Fruit fly (Drosophila melanogaster) whole organism, embryonic: ENCODE data around the gene Sec20.
A peak's percentile ranks its signal among the peaks of the same experiment; 100 is the strongest.

Experiments used
- CG11456 ChIP-seq: fragments of 200-800 bp; sonication (Bioruptor generic); IDR thresholded peaks from 3 replicates; pipeline ENCODE4 v1.3.6; 2022; ENCODE audit warnings: missing biosample characterization, missing genetic modification characterization
- CG12299 ChIP-seq: fragments of 200-800 bp; sonication (Bioruptor generic); optimal IDR thresholded peaks from 2 replicates; lab custom pipeline; 2018; ENCODE audit warnings: missing biosample characterization, mild to moderate bottlenecking, missing genetic modification characterization
- CG12391 ChIP-seq: fragments of 200-800 bp; sonication (Bioruptor generic); optimal IDR thresholded peaks from 3 replicates; lab custom pipeline; 2018; ENCODE audit warnings: missing biosample characterization, mild to moderate bottlenecking, missing genetic modification characterization, moderate library complexity
- CG13894 ChIP-seq: fragments of 200-800 bp; sonication (Bioruptor generic); optimal IDR thresholded peaks from 3 replicates; lab custom pipeline; 2018; ENCODE audit warnings: missing biosample characterization, mild to moderate bottlenecking, missing genetic modification characterization, moderate library complexity
- CG14014 ChIP-seq: fragments of 200-800 bp; sonication (Bioruptor generic); IDR thresholded peaks from 2 replicates; pipeline ENCODE4 v1.3.6; 2022; ENCODE audit warnings: missing biosample characterization, missing genetic modification characterization
- CG16863 ChIP-seq: fragments of 200-800 bp; sonication (Bioruptor generic); optimal IDR thresholded peaks from 3 replicates; lab custom pipeline; 2016; ENCODE audit warnings: missing biosample characterization, missing genetic modification characterization
- CG2889 ChIP-seq: fragments of 200-800 bp; sonication (Bioruptor generic); IDR thresholded peaks from 3 replicates; pipeline ENCODE4 v1.3.6; 2022; ENCODE audit warnings: missing biosample characterization, missing genetic modification characterization
- CG4730 ChIP-seq: fragments of 200-800 bp; sonication (Bioruptor generic); IDR thresholded peaks from 2 replicates; pipeline ENCODE4 v1.3.6; 2022; ENCODE audit warnings: missing biosample characterization, missing genetic modification characterization
- CG5180 ChIP-seq: fragments of 200-800 bp; sonication (Bioruptor generic); optimal IDR thresholded peaks from 3 replicates; lab custom pipeline; 2017; ENCODE audit warnings: missing biosample characterization, missing genetic modification characterization, mild to moderate bottlenecking, moderate library complexity, missing genetic modification reagents
- CG5953 ChIP-seq: fragments of 200-800 bp; sonication (Bioruptor generic); IDR thresholded peaks from 2 replicates; pipeline ENCODE4 v1.3.6; 2022; ENCODE audit warnings: missing biosample characterization, missing genetic modification characterization
- CG7372 ChIP-seq: fragments of 200-800 bp; sonication (Bioruptor generic); IDR thresholded peaks from 2 replicates; pipeline ENCODE4 v1.3.6; 2022; ENCODE audit warnings: missing biosample characterization, missing genetic modification characterization
- CG7556 ChIP-seq: fragments of 200-800 bp; sonication (Bioruptor generic); optimal IDR thresholded peaks from 2 replicates; lab custom pipeline; 2017; ENCODE audit warnings: missing biosample characterization, mild to moderate bottlenecking, missing genetic modification characterization
- CG7987 ChIP-seq: fragments of 200-800 bp; sonication (Bioruptor generic); optimal IDR thresholded peaks from 2 replicates; lab custom pipeline; 2018; ENCODE audit warnings: missing biosample characterization, mild to moderate bottlenecking, missing genetic modification characterization, moderate library complexity
- CG8089 ChIP-seq: fragments of 200-800 bp; sonication (Bioruptor generic); optimal IDR thresholded peaks from 3 replicates; lab custom pipeline; 2016; ENCODE audit warnings: missing biosample characterization, missing genetic modification characterization
- CG8359 ChIP-seq: fragments of 200-800 bp; sonication (Bioruptor generic); optimal IDR thresholded peaks from 2 replicates; lab custom pipeline; 2017; ENCODE audit warnings: missing biosample characterization, mild to moderate bottlenecking, missing genetic modification characterization, borderline replicate concordance
- CG8388 ChIP-seq: fragments of 200-800 bp; sonication (Bioruptor generic); optimal IDR thresholded peaks from 2 replicates; lab custom pipeline; 2019; ENCODE audit warnings: missing biosample characterization, mild to moderate bottlenecking, missing genetic modification characterization, moderate library complexity
- Camta ChIP-seq: fragments of 200-800 bp; sonication (Bioruptor generic); optimal IDR thresholded peaks from 2 replicates; lab custom pipeline; 2016; ENCODE audit warnings: missing biosample characterization, missing genetic modification characterization
- CoRest ChIP-seq: fragments of 200-800 bp; sonication (Bioruptor generic); optimal IDR thresholded peaks from 3 replicates; lab custom pipeline; 2018; ENCODE audit warnings: missing biosample characterization, mild to moderate bottlenecking, missing genetic modification characterization, moderate library complexity
- Dip3 ChIP-seq: fragments of 200-800 bp; sonication (Bioruptor generic); optimal IDR thresholded peaks from 3 replicates; lab custom pipeline; 2016; ENCODE audit warnings: missing biosample characterization, missing genetic modification characterization
- Dref ChIP-seq: fragments of 200-800 bp; sonication (Bioruptor generic); IDR thresholded peaks from 2 replicates; pipeline ENCODE4 v1.3.6; 2022; ENCODE audit warnings: missing biosample characterization, missing genetic modification characterization
- Fer1 ChIP-seq: fragments of 200-800 bp; sonication (Bioruptor generic); optimal IDR thresholded peaks from 2 replicates; lab custom pipeline; 2017; ENCODE audit warnings: missing biosample characterization, mild to moderate bottlenecking, missing genetic modification characterization
- Gug ChIP-seq: fragments of 200-800 bp; sonication (Bioruptor generic); IDR thresholded peaks from 4 replicates; pipeline ENCODE4 v1.3.6; 2022; ENCODE audit warnings: missing biosample characterization, missing genetic modification characterization
- Hand ChIP-seq: fragments of 200-800 bp; sonication (Bioruptor generic); optimal IDR thresholded peaks from 2 replicates; lab custom pipeline; 2017; ENCODE audit warnings: mild to moderate bottlenecking, missing biosample characterization, missing genetic modification reagents, missing genetic modification characterization
- Hr39 ChIP-seq: fragments of >200 bp; optimal IDR thresholded peaks from 2 replicates; lab custom pipeline; 2017
- Jarid2 ChIP-seq: fragments of 200-800 bp; sonication (Bioruptor generic); optimal IDR thresholded peaks from 3 replicates; lab custom pipeline; 2017; ENCODE audit warnings: mild to moderate bottlenecking, missing biosample characterization, missing genetic modification reagents, missing genetic modification characterization
- Kr ChIP-seq: fragments of 200-800 bp; sonication (Bioruptor generic); optimal IDR thresholded peaks from 2 replicates; lab custom pipeline; 2017; ENCODE audit warnings: missing biosample characterization, mild to moderate bottlenecking, missing genetic modification characterization
- MESR4 ChIP-seq: fragments of 200-800 bp; sonication (Bioruptor generic); optimal IDR thresholded peaks from 2 replicates; lab custom pipeline; 2018; ENCODE audit warnings: missing biosample characterization, mild to moderate bottlenecking, missing genetic modification characterization, moderate library complexity
- Opbp ChIP-seq: fragments of 200-800 bp; sonication (Bioruptor generic); IDR thresholded peaks from 3 replicates; pipeline ENCODE4 v1.3.6; 2022; ENCODE audit warnings: missing biosample characterization, missing genetic modification characterization; ENCODE audit not compliant: partially characterized antibody
- Vsx1 ChIP-seq: fragments of 200-800 bp; sonication (Bioruptor generic); optimal IDR thresholded peaks from 2 replicates; lab custom pipeline; 2017; ENCODE audit warnings: missing biosample characterization, mild to moderate bottlenecking, missing genetic modification characterization, missing genetic modification reagents
- YL-1 ChIP-seq: fragments of 200-800 bp; sonication (Bioruptor generic); optimal IDR thresholded peaks from 3 replicates; lab custom pipeline; 2017; ENCODE audit warnings: missing biosample characterization, mild to moderate bottlenecking, missing genetic modification characterization
- abd-A ChIP-seq: fragments of 200-800 bp; sonication (Bioruptor generic); optimal IDR thresholded peaks from 3 replicates; lab custom pipeline; 2019; ENCODE audit warnings: missing biosample characterization, mild to moderate bottlenecking, missing genetic modification characterization, moderate library complexity
- chinmo ChIP-seq: fragments of 200-800 bp; sonication (Bioruptor generic); IDR thresholded peaks from 4 replicates; pipeline ENCODE4 v1.3.6; 2022; ENCODE audit warnings: missing biosample characterization, missing genetic modification characterization; ENCODE audit not compliant: partially characterized antibody
- chm ChIP-seq: fragments of 200-800 bp; sonication (Bioruptor generic); IDR thresholded peaks from 2 replicates; pipeline ENCODE4 v1.3.6; 2022; ENCODE audit warnings: missing biosample characterization, missing genetic modification characterization
- cwo ChIP-seq: fragments of 200-800 bp; sonication (Bioruptor generic); optimal IDR thresholded peaks from 3 replicates; lab custom pipeline; 2017; ENCODE audit warnings: missing biosample characterization, missing genetic modification characterization, mild to moderate bottlenecking, moderate library complexity, missing genetic modification reagents
- dan ChIP-seq: fragments of 200-800 bp; sonication (Bioruptor generic); IDR thresholded peaks from 2 replicates; pipeline ENCODE4 v1.3.6; 2022; ENCODE audit warnings: missing biosample characterization, missing genetic modification characterization
- dati ChIP-seq: fragments of 200-800 bp; sonication (Bioruptor generic); IDR thresholded peaks from 2 replicates; pipeline ENCODE4 v1.3.6; 2022; ENCODE audit warnings: missing biosample characterization, missing genetic modification characterization
- dysf ChIP-seq: fragments of 200-800 bp; sonication (Bioruptor generic); IDR thresholded peaks from 3 replicates; pipeline ENCODE4 v1.3.6; 2022; ENCODE audit warnings: missing biosample characterization, missing genetic modification characterization
- emc ChIP-seq: fragments of 200-800 bp; sonication (Bioruptor generic); optimal IDR thresholded peaks from 2 replicates; lab custom pipeline; 2016; ENCODE audit warnings: missing biosample characterization, missing genetic modification characterization
- ewg ChIP-seq: fragments of 200-800 bp; sonication (Bioruptor generic); optimal IDR thresholded peaks from 3 replicates; lab custom pipeline; 2017; ENCODE audit warnings: mild to moderate bottlenecking, missing biosample characterization, missing genetic modification reagents, missing genetic modification characterization
- fd64A ChIP-seq: fragments of 200-800 bp; sonication (Bioruptor generic); optimal IDR thresholded peaks from 3 replicates; lab custom pipeline; 2018; ENCODE audit warnings: missing biosample characterization, mild to moderate bottlenecking, missing genetic modification characterization
- gcm ChIP-seq: fragments of 200-800 bp; sonication (Bioruptor generic); optimal IDR thresholded peaks from 2 replicates; lab custom pipeline; 2019; ENCODE audit warnings: missing biosample characterization, mild to moderate bottlenecking, missing genetic modification characterization, moderate library complexity
- gro ChIP-seq: fragments of 200-800 bp; sonication (Bioruptor generic); optimal IDR thresholded peaks from 2 replicates; lab custom pipeline; 2016; ENCODE audit warnings: missing biosample characterization, missing genetic modification characterization
- lilli ChIP-seq: fragments of 200-800 bp; sonication (Bioruptor generic); optimal IDR thresholded peaks from 3 replicates; lab custom pipeline; 2016; ENCODE audit warnings: missing biosample characterization, missing genetic modification characterization
- psq ChIP-seq: fragments of 200-800 bp; sonication (Bioruptor generic); optimal IDR thresholded peaks from 2 replicates; lab custom pipeline; 2017; ENCODE audit warnings: missing biosample characterization, missing genetic modification characterization
- pzg ChIP-seq: fragments of 200-800 bp; sonication (Bioruptor generic); optimal IDR thresholded peaks from 3 replicates; lab custom pipeline; 2018; ENCODE audit warnings: missing biosample characterization, mild to moderate bottlenecking, missing genetic modification characterization, moderate library complexity
- seq ChIP-seq: fragments of 200-800 bp; sonication (Bioruptor generic); IDR thresholded peaks from 2 replicates; pipeline ENCODE4 v1.3.6; 2022; ENCODE audit warnings: missing biosample characterization, missing genetic modification characterization
- tio ChIP-seq: fragments of 200-800 bp; sonication (Bioruptor generic); optimal IDR thresholded peaks from 2 replicates; lab custom pipeline; 2017; ENCODE audit warnings: missing biosample characterization, missing genetic modification characterization, inconsistent platforms

Gene Sec20

dm6 chr3R:5789025-5789953 is 35.0 kb downstream of the Sec20 start, which contains the start of the genes Hat1 and Rpn5 (continued):
- TF ChIP-seq Vsx1 (peak; percentile 49), CG16863 (GFP tag; lab: Kevin White, UChicago) (peak; percentile 92), Gug (GFP tag; lab: Robert Waterston, UW) (peak; percentile 61; the same call in 3 of the 4 replicates), Hand (GFP tag; lab: Kevin White, UChicago) (no peak), dysf (GFP tag; lab: Robert Waterston, UW) (peak; percentile 72; the same call in 2 of the 3 replicates), CG7987 (GFP tag; lab: Kevin White, UChicago) (peak; percentile 8), Jarid2 (GFP tag; lab: Kevin White, UChicago) (no peak), chinmo (GFP tag; lab: Robert Waterston, UW) (no peak), Kr (GFP tag; lab: Kevin White, UChicago) (no peak), gcm (peak; percentile 0), ewg (peak; percentile 67), CG7556 (GFP tag; lab: Kevin White, UChicago) (peak; percentile 85), fd64A (no peak), CG7372 (GFP tag; lab: Robert Waterston, UW) (0 out of 2 replicates have a peak, but pooled peaks have one; percentile 50), abd-A (tag; lab: Kevin White, UChicago) (no peak), CG12299 (tag; lab: Kevin White, UChicago) (peak; percentile 26), Fer1 (peak; percentile 52), pzg (peak; percentile 58), cwo (GFP tag; lab: Kevin White, UChicago) (peak; percentile 62), MESR4 (GFP tag; lab: Kevin White, UChicago) (peak; percentile 35), CG5180 (GFP tag; lab: Kevin White, UChicago) (no peak), CG13894 (no peak), CG2889 (GFP tag; lab: Robert Waterston, UW) (peak; percentile 66; the same call in 2 of the 3 replicates), CG8388 (GFP tag; lab: Kevin White, UChicago) (peak; percentile 73), dati (GFP tag; lab: Robert Waterston, UW) (no peak), Camta (GFP tag; lab: Kevin White, UChicago) (peak; percentile 90), chm (GFP tag; lab: Robert Waterston, UW) (peak; percentile 59; the same call in 1 of the 2 replicates), Opbp (peak; percentile 98), psq (GFP tag; lab: Kevin White, UChicago) (peak; percentile 49), CG11456 (GFP tag; lab: Robert Waterston, UW) (peak; percentile 63; the same call in 2 of the 3 replicates), CG8359 (no peak), gro (peak; percentile 78), CG5953 (GFP tag; lab: Robert Waterston, UW) (no peak), seq (peak; percentile 44; the same call in 1 of the 2 replicates), dan (GFP tag; lab: Robert Waterston, UW) (0 out of 2 replicates have a peak, but pooled peaks have one; percentile 38), CG8089 (GFP tag; lab: Kevin White, UChicago) (peak; percentile 87), CG4730 (peak; percentile 4; the same call in 1 of the 2 replicates), Dip3 (GFP tag; lab: Kevin White, UChicago) (peak; percentile 90), Dref (peak; percentile 30; the same call in 1 of the 2 replicates), Hr39 (no peak), emc (GFP tag; lab: Kevin White, UChicago) (peak; percentile 67), CG12391 (peak; percentile 86), CG14014 (GFP tag; lab: Robert Waterston, UW) (peak; percentile 61; the same call in 1 of the 2 replicates), lilli (GFP tag; lab: Kevin White, UChicago) (peak; percentile 92), CoRest (tag; lab: Kevin White, UChicago) (peak; percentile 86), YL-1 (GFP tag; lab: Kevin White, UChicago) (peak; percentile 63), tio (peak; percentile 91)
